Fruit fly (Drosophila melanogaster): ENCODE measurements around the gene CG11760.

CG11760 gene

DNA sequence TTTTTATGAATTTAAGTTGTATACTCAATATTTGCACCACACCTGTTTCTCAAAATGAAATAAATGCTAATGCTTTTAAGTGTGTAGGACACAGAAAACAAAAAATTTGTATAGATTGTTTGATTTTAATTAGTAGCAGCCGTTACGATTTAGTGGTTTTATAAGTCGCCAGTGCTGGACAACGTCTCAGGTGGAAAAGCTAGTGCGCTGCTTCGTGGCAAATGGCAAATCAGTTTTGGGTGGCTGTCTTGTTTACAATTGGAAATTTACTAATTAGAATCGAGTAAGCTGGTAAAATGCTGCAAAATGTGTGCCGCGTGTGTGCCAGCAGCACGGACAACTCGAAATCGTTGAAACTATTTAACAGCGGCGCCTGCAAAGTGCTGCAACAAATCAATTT is 7.6 kb downstream of the CG11760 start, which contains the start of gene CG8159 (continued):
- TF ChIP-seq gt (GFP tag; IDR thresholded peaks at IDR 0.05) (no peak), crp (GFP tag; optimal IDR thresholded peaks at IDR 0.05) (peak in 1 of 2 experiments; percentile 43), Antp (GFP tag; optimal IDR thresholded peaks at IDR 0.05) (no peak), Hey (tag; optimal IDR thresholded peaks at IDR 0.05) (no peak), bsh (GFP tag; optimal IDR thresholded peaks at IDR 0.05) (no peak), Gsc (GFP tag; IDR thresholded peaks at IDR 0.05) (no peak), Hmx (GFP tag; optimal IDR thresholded peaks at IDR 0.05) (no peak), dan (GFP tag; IDR thresholded peaks at IDR 0.05) (no peak), CG3065 (GFP tag; optimal IDR thresholded peaks at IDR 0.05) (no peak), Atf3 (GFP tag; optimal IDR thresholded peaks at IDR 0.05) (no peak), Doc3 (GFP tag; IDR thresholded peaks at IDR 0.05; ENCODE audit: partially characterized antibody) (no peak), Rfx (GFP tag; IDR thresholded peaks at IDR 0.05) (0 out of 2 replicates have a peak, but pooled peaks have one; percentile 15), pros (GFP tag; optimal IDR thresholded peaks at IDR 0.05) (no peak), fd3F (GFP tag; optimal IDR thresholded peaks at IDR 0.05) (no peak), sna (GFP tag; IDR thresholded peaks at IDR 0.05; ENCODE audit: partially characterized antibody) (no peak), sug (tag; optimal IDR thresholded peaks at IDR 0.05) (no peak), pfk (GFP tag; optimal IDR thresholded peaks at IDR 0.05) (no peak), Med (GFP tag) (peak; percentile 84), Dll (GFP tag; IDR thresholded peaks at IDR 0.05; ENCODE audit: partially characterized antibody) (no peak), ssp (GFP tag; IDR thresholded peaks at IDR 0.05) (no peak), CG10274 (GFP tag; optimal IDR thresholded peaks at IDR 0.05) (no peak), vvl (GFP tag; IDR thresholded peaks at IDR 0.05) (peak; percentile 34; the same call in 1 of the 2 replicates), Ada2b (GFP tag; IDR thresholded peaks at IDR 0.05) (no peak), ac (GFP tag; optimal IDR thresholded peaks at IDR 0.05) (no peak), Blimp-1 (GFP tag; optimal IDR thresholded peaks at IDR 0.05) (no peak), ems (GFP tag; optimal IDR thresholded peaks at IDR 0.05) (no peak), Lim3 (GFP tag; IDR thresholded peaks at IDR 0.05) (no peak), CG6765 (GFP tag; optimal IDR thresholded peaks at IDR 0.05) (no peak), CG5180 (GFP tag; optimal IDR thresholded peaks at IDR 0.05) (no peak), tll (GFP tag; optimal IDR thresholded peaks at IDR 0.05) (no peak), emc (GFP tag; optimal IDR thresholded peaks at IDR 0.05) (no peak), CG7745 (tag; optimal IDR thresholded peaks at IDR 0.05) (no peak), CG12942 (GFP tag; optimal IDR thresholded peaks at IDR 0.05) (no peak), PHDP (tag; optimal IDR thresholded peaks at IDR 0.05) (no peak), pho (GFP tag; optimal IDR thresholded peaks at IDR 0.05) (no peak), Nf-YB (GFP tag; optimal IDR thresholded peaks at IDR 0.05) (no peak), tin (GFP tag; optimal IDR thresholded peaks at IDR 0.05) (no peak), dpn (GFP tag; optimal IDR thresholded peaks at IDR 0.05) (no peak), lmd (GFP tag; IDR thresholded peaks at IDR 0.05) (no peak), CG18619 (GFP tag; optimal IDR thresholded peaks at IDR 0.05) (no peak), CG32532 (GFP tag; IDR thresholded peaks at IDR 0.05) (no peak), sqz (GFP tag; optimal IDR thresholded peaks at IDR 0.05) (no peak), CG3995 (GFP tag; optimal IDR thresholded peaks at IDR 0.05) (no peak), chm (GFP tag; IDR thresholded peaks at IDR 0.05) (no peak), Sry-δ (GFP tag; optimal IDR thresholded peaks at IDR 0.05) (no peak), zfh1 (GFP tag; IDR thresholded peaks at IDR 0.05) (no peak), CG9727 (GFP tag; optimal IDR thresholded peaks at IDR 0.05) (no peak), repo (GFP tag; optimal IDR thresholded peaks at IDR 0.05) (no peak), NK7.1 (GFP tag; optimal IDR thresholded peaks at IDR 0.05) (no peak), CG4617 (GFP tag; optimal IDR thresholded peaks at IDR 0.05; ENCODE audit: borderline replicate concordance) (peak; percentile 62), MTF-1 (GFP tag; optimal IDR thresholded peaks at IDR 0.05; ENCODE audit: borderline replicate concordance) (no peak)
